Fruit fly (Drosophila melanogaster): ENCODE data around the gene tut.

The tut gene

dm6 chr3L:8185263-8186227, 25.0 kb downstream of the tut start (continued):
- TF ChIP-seq CG7556 (GFP tag; optimal IDR thresholded peaks at IDR 0.05) (peak; percentile 38), CG3065 (GFP tag; optimal IDR thresholded peaks at IDR 0.05) (no peak), Rfx (GFP tag; IDR thresholded peaks at IDR 0.05) (0 out of 2 replicates have a peak, but pooled peaks have one; percentile 37), CG12071 (GFP tag; optimal IDR thresholded peaks at IDR 0.05) (no peak), Gsc (GFP tag; IDR thresholded peaks at IDR 0.05) (peak; percentile 30; the same call in 1 of the 2 replicates), toy (GFP tag; IDR thresholded peaks at IDR 0.05) (no peak), CG18262 (tag; optimal IDR thresholded peaks at IDR 0.05) (peak; percentile 31), ttk (GFP tag; IDR thresholded peaks at IDR 0.05) (no peak), CG2202 (tag; optimal IDR thresholded peaks at IDR 0.05) (no peak), CG9817 (tag; optimal IDR thresholded peaks at IDR 0.05) (peak; percentile 47), Mrtf (GFP tag; IDR thresholded peaks at IDR 0.05) (no peak), gfzf (GFP tag; optimal IDR thresholded peaks at IDR 0.05) (no peak), cato (GFP tag; optimal IDR thresholded peaks at IDR 0.05; ENCODE audit: borderline replicate concordance) (no peak), Drgx (GFP tag; IDR thresholded peaks at IDR 0.05) (no peak), CG10209 (GFP tag; optimal IDR thresholded peaks at IDR 0.05) (peak; percentile 55), CG8089 (GFP tag; optimal IDR thresholded peaks at IDR 0.05) (peak; percentile 35), jing (GFP tag; optimal IDR thresholded peaks at IDR 0.05) (no peak), CG14965 (GFP tag; optimal IDR thresholded peaks at IDR 0.05; ENCODE audit: borderline replicate concordance) (no peak), sr (GFP tag; IDR thresholded peaks at IDR 0.05) (no peak), wek (GFP tag; optimal IDR thresholded peaks at IDR 0.05) (no peak), tap (tag; optimal IDR thresholded peaks at IDR 0.05) (peak; percentile 31), wdn (GFP tag; IDR thresholded peaks at IDR 0.05) (no peak), CG16813 (GFP tag; IDR thresholded peaks at IDR 0.05; ENCODE audit: partially characterized antibody) (no peak), lola (GFP tag; optimal IDR thresholded peaks at IDR 0.05) (no peak), fru (optimal IDR thresholded peaks at IDR 0.05) (no peak), Dll (GFP tag; IDR thresholded peaks at IDR 0.05; ENCODE audit: partially characterized antibody) (no peak), ind (GFP tag; optimal IDR thresholded peaks at IDR 0.05) (peak; percentile 51), Hr78 (GFP tag; optimal IDR thresholded peaks at IDR 0.05) (peak in 1 of 2 experiments; percentile 60), CG17359 (tag; optimal IDR thresholded peaks at IDR 0.05) (peak; percentile 43), fd102C (GFP tag; optimal IDR thresholded peaks at IDR 0.05) (no peak), CG1233 (GFP tag; optimal IDR thresholded peaks at IDR 0.05) (no peak), CG33557 (GFP tag; optimal IDR thresholded peaks at IDR 0.05) (no peak), CG3163 (GFP tag; optimal IDR thresholded peaks at IDR 0.05) (peak; percentile 25), inv (GFP tag; IDR thresholded peaks at IDR 0.05; ENCODE audit: partially characterized antibody) (no peak), disco-r (GFP tag; optimal IDR thresholded peaks at IDR 0.05) (peak; percentile 21), twi (tag; optimal IDR thresholded peaks at IDR 0.05) (no peak), NC2β (GFP tag; optimal IDR thresholded peaks at IDR 0.05) (no peak), ranshi (GFP tag; IDR thresholded peaks at IDR 0.05) (peak; percentile 30; the same call in 1 of the 2 replicates), Vsx1 (GFP tag; optimal IDR thresholded peaks at IDR 0.05) (peak; percentile 47), so (GFP tag; IDR thresholded peaks at IDR 0.05) (no peak), gem (tag; optimal IDR thresholded peaks at IDR 0.05) (peak; percentile 62), Stat92E (GFP tag; optimal IDR thresholded peaks at IDR 0.05) (no peak), nerfin-1 (tag; optimal IDR thresholded peaks at IDR 0.05) (peak; percentile 2), Ets97D (GFP tag; optimal IDR thresholded peaks at IDR 0.05) (peak; percentile 5), Myb (GFP tag; optimal IDR thresholded peaks at IDR 0.05) (peak; percentile 25), Gug (GFP tag; IDR thresholded peaks at IDR 0.05) (peak; percentile 60; the same call in 2 of the 4 replicates), fd96Cb (tag; optimal IDR thresholded peaks at IDR 0.05) (peak; percentile 7), onecut (GFP tag; IDR thresholded peaks at IDR 0.05) (no peak)

Measured in whole organism, embryonic.